Worm (Caenorhabditis elegans): ENCODE measurements around the gene T02H6.4.

Gene T02H6.4

ce11 chrII:658369-658768 lies 31.5 kb upstream of the T02H6.4 start, which contains the start of gene sdz-24:
TSS of gene sdz-24 (plus strand) at chrII:658669.
- TF ChIP-seq nhr-12 (tag; optimal IDR thresholded peaks at IDR 0.05): no peak
- no peak for TF ChIP-seq sma-3 (GFP tag; optimal IDR thresholded peaks at IDR 0.05)
- no peak for TF ChIP-seq ceh-16 (tag; optimal IDR thresholded peaks at IDR 0.05)
- no peak for TF ChIP-seq ZK546.5 (tag; optimal IDR thresholded peaks at IDR 0.05)
- TF ChIP-seq gmeb-1 (tag; optimal IDR thresholded peaks at IDR 0.05): no peak
- no peak for TF ChIP-seq F13H6.1 (tag; optimal IDR thresholded peaks at IDR 0.05)
- no peak for TF ChIP-seq lsy-2 (tag; optimal IDR thresholded peaks at IDR 0.05)
- TF ChIP-seq nhr-10 (tag; optimal IDR thresholded peaks at IDR 0.05): no peak
- TF ChIP-seq aly-2 (tag; optimal IDR thresholded peaks at IDR 0.05): no peak
- no peak for TF ChIP-seq fos-1 (tag; optimal IDR thresholded peaks at IDR 0.05)
- no peak for TF ChIP-seq snpc-4 (tag; optimal IDR thresholded peaks at IDR 0.05)
- no peak for TF ChIP-seq lin-39 (tag; optimal IDR thresholded peaks at IDR 0.05)
- TF ChIP-seq ztf-11 (tag; optimal IDR thresholded peaks at IDR 0.05): no peak
- TF ChIP-seq skn-1 (tag; optimal IDR thresholded peaks at IDR 0.05): no peak
- no peak for TF ChIP-seq elt-1 (tag; optimal IDR thresholded peaks at IDR 0.05)
- no peak for TF ChIP-seq unc-62 (GFP tag; optimal IDR thresholded peaks at IDR 0.05)
- no peak for TF ChIP-seq nhr-129 (tag; optimal IDR thresholded peaks at IDR 0.05)
- TF ChIP-seq alr-1 (tag; optimal IDR thresholded peaks at IDR 0.05): no peak
- TF ChIP-seq R02D3.7 (tag; optimal IDR thresholded peaks at IDR 0.05): no peak

ce11 chrII:661696-662095 lies 28.2 kb upstream of the T02H6.4 start, which contains the start of gene sri-45:
TSS of gene sri-45 (minus strand) at chrII:661796.
- TF ChIP-seq lin-39 (tag; optimal IDR thresholded peaks at IDR 0.05) (no peak), nhr-21 (tag; optimal IDR thresholded peaks at IDR 0.05) (no peak), nhr-11 (tag; optimal IDR thresholded peaks at IDR 0.05) (no peak), mbf-1 (tag; optimal IDR thresholded peaks at IDR 0.05) (no peak), sma-9 (GFP tag; optimal IDR thresholded peaks at IDR 0.05) (no peak), sma-9 (tag; optimal IDR thresholded peaks at IDR 0.05) (no peak), ZK546.5 (tag; optimal IDR thresholded peaks at IDR 0.05) (no peak)

ce11 chrII:667864-668263 lies 22.0 kb upstream of the T02H6.4 start:
- TF ChIP-seq fos-1 (tag; optimal IDR thresholded peaks at IDR 0.05): no peak
- TF ChIP-seq nhr-237 (tag; optimal IDR thresholded peaks at IDR 0.05): no peak
- TF ChIP-seq Y55F3AM.14 (GFP tag; optimal IDR thresholded peaks at IDR 0.05): no peak
- no peak for TF ChIP-seq unc-62 (GFP tag; optimal IDR thresholded peaks at IDR 0.05)
- TF ChIP-seq alr-1 (tag; optimal IDR thresholded peaks at IDR 0.05): no peak
- TF ChIP-seq ztf-11 (tag; optimal IDR thresholded peaks at IDR 0.05): no peak
- TF ChIP-seq elt-1 (tag; optimal IDR thresholded peaks at IDR 0.05): no peak
- no peak for TF ChIP-seq nhr-25 (tag; optimal IDR thresholded peaks at IDR 0.05)
- TF ChIP-seq sma-3 (GFP tag; optimal IDR thresholded peaks at IDR 0.05): no peak
- TF ChIP-seq sem-4 (tag; optimal IDR thresholded peaks at IDR 0.05): no peak
- no peak for TF ChIP-seq nhr-77 (tag; optimal IDR thresholded peaks at IDR 0.05)
- no peak for TF ChIP-seq crh-2 (tag; optimal IDR thresholded peaks at IDR 0.05)
- TF ChIP-seq aly-2 (tag; optimal IDR thresholded peaks at IDR 0.05): no peak
- no peak for TF ChIP-seq ceh-82 (tag; optimal IDR thresholded peaks at IDR 0.05)
- TF ChIP-seq nhr-21 (tag; optimal IDR thresholded peaks at IDR 0.05): no peak
- TF ChIP-seq ama-1 (optimal IDR thresholded peaks at IDR 0.05): no peak
- TF ChIP-seq nhr-12 (tag; optimal IDR thresholded peaks at IDR 0.05): no peak
- no peak for TF ChIP-seq ztf-4 (tag; optimal IDR thresholded peaks at IDR 0.05)
- TF ChIP-seq egl-27 (tag; optimal IDR thresholded peaks at IDR 0.05): no peak
- TF ChIP-seq peb-1 (tag; optimal IDR thresholded peaks at IDR 0.05): no peak

ce11 chrII:671025-671424 lies 18.8 kb upstream of the T02H6.4 start, which contains the start of gene sri-46:
TSS of gene sri-46 (minus strand) at chrII:671125.
- TF ChIP-seq Y55F3AM.14 (GFP tag; optimal IDR thresholded peaks at IDR 0.05): no peak
- TF ChIP-seq lin-13 (GFP tag; optimal IDR thresholded peaks at IDR 0.05): no peak

- TF ChIP-seq lin-13 (GFP tag; optimal IDR thresholded peaks at IDR 0.05): no peak
- TF ChIP-seq nhr-6 (tag; optimal IDR thresholded peaks at IDR 0.05): no peak
- no peak for TF ChIP-seq blmp-1 (tag; optimal IDR thresholded peaks at IDR 0.05; ENCODE audit: insufficient read depth)
- TF ChIP-seq snpc-4 (tag; optimal IDR thresholded peaks at IDR 0.05): no peak
- TF ChIP-seq zag-1 (tag; optimal IDR thresholded peaks at IDR 0.05): no peak
- no peak for TF ChIP-seq nhr-12 (tag; optimal IDR thresholded peaks at IDR 0.05)
- no peak for TF ChIP-seq sma-9 (GFP tag; optimal IDR thresholded peaks at IDR 0.05)
- TF ChIP-seq sma-9 (tag; optimal IDR thresholded peaks at IDR 0.05): no peak
- TF ChIP-seq nhr-23 (tag; optimal IDR thresholded peaks at IDR 0.05): no peak
- no peak for TF ChIP-seq Y55F3AM.14 (GFP tag; optimal IDR thresholded peaks at IDR 0.05)
- no peak for TF ChIP-seq elt-1 (tag; optimal IDR thresholded peaks at IDR 0.05)
- no peak for TF ChIP-seq ceh-16 (tag; optimal IDR thresholded peaks at IDR 0.05)
- no peak for TF ChIP-seq ztf-11 (tag; optimal IDR thresholded peaks at IDR 0.05)
- TF ChIP-seq sem-4 (tag; optimal IDR thresholded peaks at IDR 0.05): no peak
- TF ChIP-seq unc-62 (GFP tag; optimal IDR thresholded peaks at IDR 0.05): no peak
- TF ChIP-seq gmeb-1 (tag; optimal IDR thresholded peaks at IDR 0.05): no peak
- TF ChIP-seq unc-39 (tag; optimal IDR thresholded peaks at IDR 0.05): no peak
- TF ChIP-seq sma-3 (GFP tag; optimal IDR thresholded peaks at IDR 0.05): no peak
- no peak for TF ChIP-seq elt-3 (tag; optimal IDR thresholded peaks at IDR 0.05)
- no peak for TF ChIP-seq skn-1 (tag; optimal IDR thresholded peaks at IDR 0.05)
Observed at ce11 chrII:674116-674515, 15.7 kb upstream of the T02H6.4 start, which contains the start of gene Y39F10C.3. TSS of gene Y39F10C.3 (plus strand) at chrII:674416.
